Fruit fly (Drosophila melanogaster) whole organism, embryonic: ENCODE measurements around the gene CG13930.

Experiments
- Awh ChIP-seq: fragments of 200-800 bp; sonication (Bioruptor generic); IDR thresholded peaks from 2 replicates; pipeline ENCODE4, ENCODE4 v1.3.6; 2022; ENCODE audit warnings: missing biosample characterization, missing genetic modification characterization
- B-H2 ChIP-seq: fragments of 200-800 bp; sonication (Bioruptor generic); optimal IDR thresholded peaks from 2 replicates; lab custom pipeline; 2018; ENCODE audit warnings: missing biosample characterization, mild to moderate bottlenecking, missing genetic modification characterization
- CG1024 ChIP-seq: fragments of 200-800 bp; sonication (Bioruptor generic); IDR thresholded peaks from 2 replicates; pipeline ENCODE4 v1.3.6; 2022; ENCODE audit warnings: missing biosample characterization, missing genetic modification characterization
- CG12659 ChIP-seq: fragments of 200-800 bp; sonication (Bioruptor generic); optimal IDR thresholded peaks from 3 replicates; lab custom pipeline; 2017; ENCODE audit warnings: mild to moderate bottlenecking, missing biosample characterization, missing genetic modification reagents, missing genetic modification characterization
- CG13624 ChIP-seq: fragments of 200-800 bp; sonication (Bioruptor generic); optimal IDR thresholded peaks from 2 replicates; lab custom pipeline; 2016; ENCODE audit warnings: missing biosample characterization, missing genetic modification characterization
- CG14710 ChIP-seq: fragments of 200-800 bp; sonication (Bioruptor generic); optimal IDR thresholded peaks from 3 replicates; lab custom pipeline; 2019; ENCODE audit warnings: missing biosample characterization, mild to moderate bottlenecking, missing genetic modification characterization, moderate library complexity
- CG15073 ChIP-seq: fragments of 200-800 bp; sonication (Bioruptor generic); optimal IDR thresholded peaks from 2 replicates; lab custom pipeline; 2016; ENCODE audit warnings: missing biosample characterization, missing genetic modification characterization
- CG15601 ChIP-seq: fragments of 200-800 bp; sonication (Bioruptor generic); optimal IDR thresholded peaks from 3 replicates; lab custom pipeline; 2019; ENCODE audit warnings: missing biosample characterization, mild to moderate bottlenecking, missing genetic modification characterization, moderate library complexity
- CG17802 ChIP-seq: fragments of 200-800 bp; sonication (Bioruptor generic); optimal IDR thresholded peaks from 2 replicates; lab custom pipeline; 2018; ENCODE audit warnings: missing biosample characterization, mild to moderate bottlenecking, missing genetic modification characterization, moderate library complexity
- CG17912 ChIP-seq: fragments of 200-800 bp; sonication (Bioruptor generic); optimal IDR thresholded peaks from 2 replicates; lab custom pipeline; 2018; ENCODE audit warnings: missing biosample characterization, mild to moderate bottlenecking, missing genetic modification characterization
- CG18011 ChIP-seq: fragments of 200-800 bp; sonication (Bioruptor generic); optimal IDR thresholded peaks from 2 replicates; lab custom pipeline; 2017; ENCODE audit warnings: missing biosample characterization, missing genetic modification characterization, mild to moderate bottlenecking, moderate library complexity, missing genotype
- CG2129 ChIP-seq: fragments of 200-800 bp; sonication (Bioruptor generic); IDR thresholded peaks from 2 replicates; pipeline ENCODE4 v1.3.6; 2022; ENCODE audit warnings: missing biosample characterization, missing genetic modification characterization; ENCODE audit not compliant: partially characterized antibody
- CG30403 ChIP-seq: fragments of 200-800 bp; sonication (Bioruptor generic); optimal IDR thresholded peaks from 3 replicates; lab custom pipeline; 2016; ENCODE audit warnings: missing biosample characterization, missing genetic modification characterization
- CG3065 ChIP-seq: fragments of 200-800 bp; sonication (Bioruptor generic); optimal IDR thresholded peaks from 2 replicates; lab custom pipeline; 2016; ENCODE audit warnings: missing biosample characterization, missing genetic modification characterization
- CG34376 ChIP-seq: fragments of 200-800 bp; sonication (Bioruptor generic); optimal IDR thresholded peaks from 2 replicates; lab custom pipeline; 2018; ENCODE audit warnings: missing biosample characterization, mild to moderate bottlenecking, missing genetic modification characterization
- CG6272 ChIP-seq: fragments of 200-800 bp; sonication (Bioruptor generic); IDR thresholded peaks from 2 replicates; pipeline ENCODE4 v1.3.6; 2022; ENCODE audit warnings: missing biosample characterization, missing genetic modification characterization
- CG7372 ChIP-seq: fragments of 200-800 bp; sonication (Bioruptor generic); IDR thresholded peaks from 2 replicates; pipeline ENCODE4 v1.3.6; 2022; ENCODE audit warnings: missing biosample characterization, missing genetic modification characterization
- CG7556 ChIP-seq: fragments of 200-800 bp; sonication (Bioruptor generic); optimal IDR thresholded peaks from 2 replicates; lab custom pipeline; 2017; ENCODE audit warnings: missing biosample characterization, mild to moderate bottlenecking, missing genetic modification characterization
- CG9932 ChIP-seq: fragments of 200-800 bp; sonication (Bioruptor generic); IDR thresholded peaks from 2 replicates; pipeline ENCODE4 v1.3.6; 2022; ENCODE audit warnings: missing biosample characterization, missing genetic modification characterization
- CHES-1-like ChIP-seq: fragments of 200-800 bp; sonication (Bioruptor generic); optimal IDR thresholded peaks from 2 replicates; lab custom pipeline; 2016; ENCODE audit warnings: missing biosample characterization, missing genetic modification characterization
- D ChIP-seq, 2 experiments: fragments of 200-800 bp in 1 of 2; fragments of >200 bp in 1 of 2; sonication (Bioruptor generic) in 1 of 2; optimal IDR thresholded peaks; 2 replicates in 1 of 2; 3 replicates in 1 of 2; lab custom pipeline; 2017; ENCODE audit warnings: mild to moderate bottlenecking in 1 of 2, missing biosample characterization in 1 of 2, missing genetic modification characterization in 1 of 2, missing genetic modification reagents in 1 of 2
- D19A ChIP-seq: fragments of 200-800 bp; optimal IDR thresholded peaks from 3 replicates; lab custom pipeline; 2019; ENCODE audit warnings: missing biosample characterization, mild to moderate bottlenecking, missing genetic modification characterization, moderate library complexity
- Dek ChIP-seq: fragments of 200-800 bp; sonication (Bioruptor generic); optimal IDR thresholded peaks from 3 replicates; lab custom pipeline; 2019; ENCODE audit warnings: missing biosample characterization, mild to moderate bottlenecking, missing genetic modification characterization, moderate library complexity
- GATAe ChIP-seq: fragments of 200-800 bp; sonication (Bioruptor generic); conservative IDR thresholded peaks from 2 replicates; pipeline ENCODE4 v1.3.6; 2022; ENCODE audit warnings: missing biosample characterization, missing genetic modification characterization
- HHEX ChIP-seq: fragments of 200-800 bp; sonication (Bioruptor generic); optimal IDR thresholded peaks from 3 replicates; lab custom pipeline; 2017; ENCODE audit warnings: missing biosample characterization, mild to moderate bottlenecking, missing genetic modification characterization, missing genetic modification reagents
- HmgD ChIP-seq: fragments of 200-800 bp; sonication (Bioruptor generic); optimal IDR thresholded peaks from 3 replicates; lab custom pipeline; 2016; ENCODE audit warnings: missing biosample characterization, missing genetic modification characterization
- Hsf ChIP-seq: fragments of 200-800 bp; sonication (Bioruptor generic); optimal IDR thresholded peaks from 3 replicates; lab custom pipeline; 2016; ENCODE audit warnings: missing biosample characterization, missing genetic modification characterization
- Kr ChIP-seq: fragments of 200-800 bp; sonication (Bioruptor generic); optimal IDR thresholded peaks from 2 replicates; lab custom pipeline; 2017; ENCODE audit warnings: missing biosample characterization, mild to moderate bottlenecking, missing genetic modification characterization
- Lim3 ChIP-seq: fragments of 200-800 bp; sonication (Bioruptor generic); IDR thresholded peaks from 2 replicates; pipeline ENCODE4 v1.3.6; 2022; ENCODE audit warnings: missing biosample characterization, missing genetic modification characterization
- Optix ChIP-seq: fragments of 200-800 bp; sonication (Bioruptor generic); IDR thresholded peaks from 3 replicates; pipeline ENCODE4 v1.3.6; 2022; ENCODE audit warnings: missing biosample characterization, missing genetic modification characterization
- Taf1 ChIP-seq: fragments of 200-800 bp; sonication (Bioruptor generic); IDR thresholded peaks from 2 replicates; pipeline ENCODE4 v1.3.6; 2022; ENCODE audit warnings: missing biosample characterization, missing genetic modification characterization
- ase ChIP-seq: fragments of 200-800 bp; sonication (Bioruptor generic); IDR thresholded peaks from 3 replicates; pipeline ENCODE4 v1.3.6; 2022; ENCODE audit warnings: missing biosample characterization, missing genetic modification characterization
- bab2 ChIP-seq: fragments of 200-800 bp; sonication (Bioruptor generic); optimal IDR thresholded peaks from 2 replicates; lab custom pipeline; 2016; ENCODE audit warnings: missing biosample characterization, missing genetic modification characterization
- cad ChIP-seq: fragments of >200 bp; optimal IDR thresholded peaks from 2 replicates; lab custom pipeline; 2017; ENCODE audit warnings: missing biosample characterization, missing genetic modification characterization
- chm ChIP-seq: fragments of 200-800 bp; sonication (Bioruptor generic); IDR thresholded peaks from 2 replicates; pipeline ENCODE4 v1.3.6; 2022; ENCODE audit warnings: missing biosample characterization, missing genetic modification characterization
- da ChIP-seq: fragments of 200-800 bp; sonication (Bioruptor generic); optimal IDR thresholded peaks from 2 replicates; lab custom pipeline; 2016; ENCODE audit warnings: missing biosample characterization, missing genetic modification characterization
- dm ChIP-seq: fragments of 200-800 bp; sonication (Bioruptor generic); optimal IDR thresholded peaks from 3 replicates; lab custom pipeline; 2016; ENCODE audit warnings: missing biosample characterization, missing genetic modification characterization
- dysf ChIP-seq: fragments of 200-800 bp; sonication (Bioruptor generic); IDR thresholded peaks from 3 replicates; pipeline ENCODE4 v1.3.6; 2022; ENCODE audit warnings: missing biosample characterization, missing genetic modification characterization
- fd102C ChIP-seq: fragments of 200-800 bp; sonication (Bioruptor generic); optimal IDR thresholded peaks from 2 replicates; lab custom pipeline; 2018; ENCODE audit warnings: missing biosample characterization, mild to moderate bottlenecking, missing genetic modification characterization, moderate library complexity
- gcm ChIP-seq: fragments of 200-800 bp; sonication (Bioruptor generic); optimal IDR thresholded peaks from 2 replicates; lab custom pipeline; 2019; ENCODE audit warnings: missing biosample characterization, mild to moderate bottlenecking, missing genetic modification characterization, moderate library complexity
- hth ChIP-seq: fragments of >200 bp; optimal IDR thresholded peaks from 2 replicates; lab custom pipeline; 2017; ENCODE audit warnings: inconsistent platforms
- knrl ChIP-seq: fragments of 200-800 bp; sonication (Bioruptor generic); IDR thresholded peaks from 3 replicates; pipeline ENCODE4 v1.3.6; 2022; ENCODE audit warnings: missing biosample characterization, missing genetic modification characterization; ENCODE audit not compliant: partially characterized antibody
- lola ChIP-seq, 3 experiments: fragments of >200 bp in 2 of 3; fragments of 200-800 bp in 1 of 3; sonication (Bioruptor generic) in 1 of 3; optimal IDR thresholded peaks; 2 replicates each; lab custom pipeline; 2017 to 2019; ENCODE audit warnings: missing biosample characterization in 3 of 3, missing genetic modification characterization in 3 of 3, mild to moderate bottlenecking in 1 of 3, moderate library complexity in 1 of 3
- onecut ChIP-seq: fragments of 200-800 bp; sonication (Bioruptor generic); IDR thresholded peaks from 2 replicates; pipeline ENCODE4 v1.3.6; 2022; ENCODE audit warnings: missing biosample characterization, missing genetic modification characterization
- pb ChIP-seq: fragments of 200-800 bp; sonication (Bioruptor generic); optimal IDR thresholded peaks from 3 replicates; lab custom pipeline; 2016; ENCODE audit warnings: missing biosample characterization, missing genetic modification characterization
- sima ChIP-seq: fragments of 200-800 bp; sonication (Bioruptor generic); optimal IDR thresholded peaks from 2 replicates; lab custom pipeline; 2016; ENCODE audit warnings: missing biosample characterization, missing genetic modification characterization
- so ChIP-seq: fragments of 200-800 bp; sonication (Bioruptor generic); IDR thresholded peaks from 3 replicates; pipeline ENCODE4 v1.3.6; 2022; ENCODE audit warnings: missing biosample characterization, missing genetic modification characterization
- ssp ChIP-seq: fragments of 200-800 bp; sonication (Bioruptor generic); IDR thresholded peaks from 2 replicates; pipeline ENCODE4 v1.3.6; 2022; ENCODE audit warnings: missing biosample characterization, missing genetic modification characterization
- vfl ChIP-seq: fragments of 200-800 bp; sonication (Bioruptor generic); optimal IDR thresholded peaks from 2 replicates; lab custom pipeline; 2016; ENCODE audit warnings: missing biosample characterization, missing genetic modification characterization
- zf30C ChIP-seq: fragments of 200-800 bp; sonication (Bioruptor generic); optimal IDR thresholded peaks from 3 replicates; lab custom pipeline; 2018; ENCODE audit warnings: missing biosample characterization, mild to moderate bottlenecking, missing genetic modification characterization
- zfh1 ChIP-seq: fragments of 200-800 bp; sonication (Bioruptor generic); IDR thresholded peaks from 3 replicates; pipeline ENCODE4 v1.3.6; 2022; ENCODE audit warnings: missing biosample characterization, missing genetic modification characterization

The CG13930 gene

dm6 chr3L:1668504-1668903 is 4.0 kb downstream of the CG13930 start, which contains the start of gene RpL23A (continued):
- TF ChIP-seq CG13624 (GFP tag; lab: Kevin White, UChicago) (peak; percentile 98), Dek (peak; percentile 90), pb (GFP tag; lab: Kevin White, UChicago) (peak; percentile 97), D (optimal IDR thresholded peaks at IDR 0.05; lab: Kevin White, UChicago) (peak; percentile 69), D (GFP tag; optimal IDR thresholded peaks at IDR 0.05; lab: Kevin White, UChicago) (peak; percentile 92), Awh (GFP tag; lab: Robert Waterston, UW) (peak; percentile 91), dm (GFP tag; lab: Kevin White, UChicago) (peak; percentile 99), Hsf (GFP tag; lab: Kevin White, UChicago) (peak; percentile 96), cad (GFP tag; lab: Kevin White, UChicago) (no peak), CG7372 (GFP tag; lab: Robert Waterston, UW) (peak; percentile 90), HHEX (GFP tag; lab: Kevin White, UChicago) (peak; percentile 97), da (GFP tag; lab: Kevin White, UChicago) (peak; percentile 95), GATAe (GFP tag; lab: Robert Waterston, UW) (peak; percentile 75), Taf1 (peak; percentile 71; the same call in 1 of the 2 replicates), lola (GFP tag; optimal IDR thresholded peaks at IDR 0.05; lab: Kevin White, UChicago) (peak in 1 of 3 experiments; percentile 70), CG2129 (GFP tag; lab: Robert Waterston, UW) (no peak), bab2 (peak; percentile 95), CG9932 (GFP tag; lab: Robert Waterston, UW) (peak; percentile 96), chm (GFP tag; lab: Robert Waterston, UW) (peak; percentile 97), ssp (GFP tag; lab: Robert Waterston, UW) (peak; percentile 87), CG18011 (GFP tag; lab: Kevin White, UChicago) (peak; percentile 87), CG34376 (GFP tag; lab: Kevin White, UChicago) (peak; percentile 97), D19A (tag; lab: Kevin White, UChicago) (peak; percentile 63), CG15073 (GFP tag; lab: Kevin White, UChicago) (peak; percentile 22), B-H2 (GFP tag; lab: Kevin White, UChicago) (peak; percentile 97), onecut (GFP tag; lab: Robert Waterston, UW) (peak; percentile 93), CG3065 (GFP tag; lab: Kevin White, UChicago) (peak; percentile 94), CG15601 (peak; percentile 95), so (peak; percentile 92), hth (lab: Kevin White, UChicago) (no peak), CG17912 (peak; percentile 96), sima (GFP tag; lab: Kevin White, UChicago) (peak; percentile 93), knrl (GFP tag; lab: Robert Waterston, UW) (peak; percentile 72), gcm (GFP tag; lab: Kevin White, UChicago) (peak; percentile 79), zf30C (GFP tag; lab: Kevin White, UChicago) (peak; percentile 59), CG1024 (GFP tag; lab: Robert Waterston, UW) (peak; percentile 87), CHES-1-like (GFP tag; lab: Kevin White, UChicago) (peak; percentile 98), fd102C (GFP tag; lab: Kevin White, UChicago) (peak; percentile 93), CG17802 (peak; percentile 84), vfl (GFP tag; lab: Kevin White, UChicago) (peak; percentile 94), CG12659 (GFP tag; lab: Kevin White, UChicago) (peak; percentile 98), dysf (GFP tag; lab: Robert Waterston, UW) (peak; percentile 94), Optix (peak; percentile 91), CG30403 (GFP tag; lab: Kevin White, UChicago) (peak; percentile 94), HmgD (GFP tag; lab: Kevin White, UChicago) (peak; percentile 99), ase (GFP tag; lab: Robert Waterston, UW) (peak; percentile 93), CG6272 (GFP tag; lab: Robert Waterston, UW) (peak; percentile 91), CG7556 (GFP tag; lab: Kevin White, UChicago) (peak; percentile 87), CG14710 (tag; lab: Kevin White, UChicago) (peak; percentile 97), zfh1 (GFP tag; lab: Robert Waterston, UW) (peak; percentile 98), Kr (GFP tag; lab: Kevin White, UChicago) (peak; percentile 55), Lim3 (GFP tag; lab: Robert Waterston, UW) (peak; percentile 67)
